Worm (Caenorhabditis elegans) whole organism, young adult: ENCODE measurements around the gene Y69A2AL.2.

ENCODE experiments used
- C17E4.6 ChIP-seq: fragments of 200-800 bp; sonication (Bioruptor generic); IDR thresholded peaks from 2 replicates; pipeline ENCODE4 v1.3.6; 2022; ENCODE audit warnings: missing genetic modification reagents, missing genetic modification characterization, missing compliant biosample characterization
- D2030.7 ChIP-seq: fragments of 200-800 bp; sonication (Bioruptor generic); IDR thresholded peaks from 2 replicates; pipeline ENCODE4 v1.3.6; 2022; ENCODE audit warnings: missing genetic modification reagents, missing genetic modification characterization, missing compliant biosample characterization
- F22D6.2 ChIP-seq: sonication (generic microtip); optimal IDR thresholded peaks from 2 replicates; lab custom pipeline; 2016; ENCODE audit warnings: mild to moderate bottlenecking, missing genetic modification characterization, missing compliant biosample characterization
- F23B12.7 ChIP-seq: sonication (generic microtip); optimal IDR thresholded peaks from 2 replicates; lab custom pipeline; 2017; ENCODE audit warnings: missing genetic modification characterization, mild to moderate bottlenecking, missing compliant biosample characterization, antibody characterized with exemption, moderate library complexity; ENCODE audit not compliant: insufficient read depth
- F33H1.4 ChIP-seq: fragments of 200-800 bp; sonication (Bioruptor generic); IDR thresholded peaks from 2 replicates; pipeline ENCODE4 v1.3.6; 2022; ENCODE audit warnings: missing genetic modification reagents, missing genetic modification characterization, missing compliant biosample characterization
- F49E8.2 ChIP-seq: sonication (generic microtip); optimal IDR thresholded peaks from 3 replicates; lab custom pipeline; 2017; ENCODE audit warnings: missing genetic modification characterization, mild to moderate bottlenecking, missing compliant biosample characterization, antibody characterized with exemption, moderate library complexity; ENCODE audit not compliant: insufficient read depth
- F52B5.7 ChIP-seq: sonication (generic microtip); optimal IDR thresholded peaks from 2 replicates; lab custom pipeline; 2016; ENCODE audit warnings: mild to moderate bottlenecking, missing genetic modification characterization, missing compliant biosample characterization
- F57A8.1 ChIP-seq: fragments of 200-800 bp; sonication (Bioruptor generic); optimal IDR thresholded peaks from 2 replicates; lab custom pipeline; 2018; ENCODE audit warnings: mild to moderate bottlenecking, missing genetic modification characterization, moderate library complexity, missing compliant biosample characterization
- K11D2.4 ChIP-seq: fragments of 200-800 bp; sonication (Bioruptor generic); IDR thresholded peaks from 2 replicates; pipeline ENCODE4 v1.3.6; 2022; ENCODE audit warnings: missing genetic modification reagents, missing genetic modification characterization, missing compliant biosample characterization
- T07F8.4 ChIP-seq: sonication (generic microtip); optimal IDR thresholded peaks from 2 replicates; lab custom pipeline; 2016; ENCODE audit warnings: mild to moderate bottlenecking, missing genetic modification characterization, moderate library complexity, missing compliant biosample characterization
- Y56A3A.18 ChIP-seq: fragments of 200-800 bp; sonication (Bioruptor generic); IDR thresholded peaks from 2 replicates; pipeline ENCODE4 v1.3.6; 2022; ENCODE audit warnings: missing genetic modification reagents, missing genetic modification characterization, missing compliant biosample characterization
- ZK185.1 ChIP-seq: sonication (generic microtip); optimal IDR thresholded peaks from 2 replicates; lab custom pipeline; 2016; ENCODE audit warnings: mild to moderate bottlenecking, missing genetic modification characterization, missing compliant biosample characterization; ENCODE audit not compliant: poor library complexity, severe bottlenecking
- aptf-3 ChIP-seq: fragments of 200-800 bp; sonication (Bioruptor generic); IDR thresholded peaks from 2 replicates; pipeline ENCODE4 v1.3.6; 2022; ENCODE audit warnings: missing genetic modification characterization, missing compliant biosample characterization
- attf-6 ChIP-seq: fragments of 200-800 bp; sonication (Bioruptor generic); IDR thresholded peaks from 2 replicates; pipeline ENCODE4 v1.3.6; 2022; ENCODE audit warnings: missing genetic modification reagents, missing genetic modification characterization, missing compliant biosample characterization
- bed-1 ChIP-seq: fragments of 200-800 bp; sonication (Bioruptor generic); IDR thresholded peaks from 2 replicates; pipeline ENCODE4 v1.3.6; 2022; ENCODE audit warnings: missing genetic modification reagents, missing genetic modification characterization, missing compliant biosample characterization
- ccch-3 ChIP-seq: fragments of 200-800 bp; sonication (Bioruptor generic); optimal IDR thresholded peaks from 2 replicates; lab custom pipeline; 2018; ENCODE audit warnings: mild to moderate bottlenecking, missing genetic modification characterization, missing compliant biosample characterization
- ceh-100 ChIP-seq: fragments of 200-800 bp; sonication (Bioruptor generic); IDR thresholded peaks from 2 replicates; pipeline ENCODE4 v1.3.6; 2022; ENCODE audit warnings: missing genetic modification reagents, missing genetic modification characterization, missing compliant biosample characterization
- ceh-40 ChIP-seq: fragments of 200-800 bp; sonication (Bioruptor generic); IDR thresholded peaks from 2 replicates; pipeline ENCODE4 v1.3.6; 2022; ENCODE audit warnings: missing genetic modification characterization, missing compliant biosample characterization
- ceh-58 ChIP-seq: fragments of 200-800 bp; sonication (Bioruptor generic); IDR thresholded peaks from 2 replicates; pipeline ENCODE4 v1.3.6; 2022; ENCODE audit warnings: missing genetic modification characterization, missing compliant biosample characterization
- dox-1 ChIP-seq: fragments of 200-800 bp; sonication (Bioruptor generic); IDR thresholded peaks from 2 replicates; pipeline ENCODE4 v1.3.6; 2022; ENCODE audit warnings: missing genetic modification reagents, missing genetic modification characterization, missing compliant biosample characterization
- dpl-1 ChIP-seq: fragments of 150-350 bp; optimal IDR thresholded peaks from 2 replicates; lab custom pipeline; 2014; ENCODE audit warnings: missing biosample characterization, missing genetic modification reagents, missing genetic modification characterization
- egl-18 ChIP-seq: fragments of 200-800 bp; sonication (Bioruptor generic); IDR thresholded peaks from 2 replicates; pipeline ENCODE4 v1.3.6; 2022; ENCODE audit warnings: missing genetic modification reagents, missing genetic modification characterization, missing compliant biosample characterization
- egrh-3 ChIP-seq: fragments of 200-800 bp; sonication (Bioruptor generic); IDR thresholded peaks from 2 replicates; pipeline ENCODE4 v1.3.6; 2022; ENCODE audit warnings: missing genetic modification reagents, missing genetic modification characterization, missing compliant biosample characterization
- ekl-4 ChIP-seq: fragments of 200-800 bp; sonication (Bioruptor generic); IDR thresholded peaks from 2 replicates; pipeline ENCODE4 v1.3.6; 2022; ENCODE audit warnings: missing genetic modification reagents, missing genetic modification characterization, missing compliant biosample characterization
- him-1 ChIP-seq: sonication (generic microtip); optimal IDR thresholded peaks from 2 replicates; lab custom pipeline; 2016; ENCODE audit warnings: missing genotype, missing genetic modification reagents, missing genetic modification characterization, missing compliant biosample characterization
- lin-35 ChIP-seq, 3 experiments: fragments of 150-350 bp in 2 of 3; sonication (generic microtip) in 1 of 3; optimal IDR thresholded peaks; 2 replicates each; lab custom pipeline; 2014 to 2018; ENCODE audit warnings: missing biosample characterization in 3 of 3, missing genetic modification characterization in 3 of 3, missing genetic modification reagents in 3 of 3
- lin-54 ChIP-seq: fragments of 200-800 bp; sonication (Bioruptor generic); optimal IDR thresholded peaks from 2 replicates; lab custom pipeline; 2018; ENCODE audit warnings: mild to moderate bottlenecking, missing genetic modification characterization, missing compliant biosample characterization
- lsy-27 ChIP-seq: sonication (generic microtip); optimal IDR thresholded peaks from 2 replicates; lab custom pipeline; 2017; ENCODE audit warnings: missing genetic modification characterization, mild to moderate bottlenecking, missing compliant biosample characterization, antibody characterized with exemption, missing genotype, borderline replicate concordance; ENCODE audit not compliant: insufficient read depth
- madf-10 ChIP-seq: sonication (generic microtip); optimal IDR thresholded peaks from 2 replicates; lab custom pipeline; 2016; ENCODE audit warnings: mild to moderate bottlenecking, missing genetic modification characterization, missing compliant biosample characterization
- madf-3 ChIP-seq: fragments of 200-800 bp; sonication (Bioruptor generic); IDR thresholded peaks from 2 replicates; pipeline ENCODE4 v1.3.6; 2022; ENCODE audit warnings: missing genetic modification reagents, missing genetic modification characterization, missing compliant biosample characterization
- madf-8 ChIP-seq: fragments of 200-800 bp; sonication (Bioruptor generic); conservative IDR thresholded peaks from 2 replicates; pipeline ENCODE4 v1.3.6; 2022; ENCODE audit warnings: missing genetic modification reagents, missing genetic modification characterization, missing compliant biosample characterization
- mes-4 ChIP-seq: sonication (generic microtip); optimal IDR thresholded peaks from 2 replicates; lab custom pipeline; 2016; ENCODE audit warnings: missing genotype, missing genetic modification characterization, missing compliant biosample characterization
- nfya-1 ChIP-seq: sonication (generic microtip); optimal IDR thresholded peaks from 2 replicates; lab custom pipeline; 2017; ENCODE audit warnings: antibody characterized with exemption, missing compliant biosample characterization, missing genetic modification characterization, borderline replicate concordance; ENCODE audit not compliant: insufficient read depth
- nfya-2 ChIP-seq: fragments of 200-800 bp; sonication (Bioruptor generic); IDR thresholded peaks from 2 replicates; pipeline ENCODE4 v1.3.6; 2022; ENCODE audit warnings: missing genetic modification reagents, missing genetic modification characterization, missing compliant biosample characterization
- nhr-120 ChIP-seq: fragments of 200-800 bp; sonication (Bioruptor generic); IDR thresholded peaks from 2 replicates; pipeline ENCODE4 v1.3.6; 2022; ENCODE audit warnings: missing genetic modification characterization, missing compliant biosample characterization
- nhr-80 ChIP-seq: sonication (generic microtip); optimal IDR thresholded peaks from 2 replicates; lab custom pipeline; 2016; ENCODE audit warnings: missing genetic modification characterization, missing compliant biosample characterization
- rcor-1 ChIP-seq: fragments of 200-800 bp; sonication (Bioruptor generic); IDR thresholded peaks from 2 replicates; pipeline ENCODE4 v1.3.6; 2022; ENCODE audit warnings: missing genetic modification reagents, missing genetic modification characterization, missing compliant biosample characterization
- rec-8 ChIP-seq, 2 experiments: sonication (generic microtip); optimal IDR thresholded peaks; 2 replicates each; lab custom pipeline; 2016; ENCODE audit warnings: mild to moderate bottlenecking in 2 of 2, missing genetic modification characterization in 2 of 2, missing genetic modification reagents in 2 of 2, missing genotype in 2 of 2, missing biosample characterization in 1 of 2, missing compliant biosample characterization in 1 of 2, moderate library complexity in 1 of 2
- repo-1 ChIP-seq: sonication (generic microtip); optimal IDR thresholded peaks from 2 replicates; lab custom pipeline; 2017; ENCODE audit warnings: mild to moderate bottlenecking, missing genetic modification characterization, missing compliant biosample characterization
- sdz-38 ChIP-seq: sonication (generic microtip); optimal IDR thresholded peaks from 2 replicates; lab custom pipeline; 2016; ENCODE audit warnings: missing genotype, missing genetic modification characterization, missing compliant biosample characterization
- sea-2 ChIP-seq: fragments of 200-800 bp; sonication (Bioruptor generic); IDR thresholded peaks from 2 replicates; pipeline ENCODE4 v1.3.6; 2022; ENCODE audit warnings: missing genetic modification characterization, missing compliant biosample characterization
- snpc-4 ChIP-seq, 5 experiments: fragments of 150-350 bp in 1 of 5; sonication (generic microtip) in 4 of 5; optimal IDR thresholded peaks; 2 replicates each; lab custom pipeline; 2014 to 2018; ENCODE audit warnings: missing genetic modification characterization in 5 of 5, missing biosample characterization in 3 of 5, antibody characterized with exemption in 2 of 5, mild to moderate bottlenecking in 2 of 5, missing compliant biosample characterization in 2 of 5, missing genotype in 2 of 5, moderate library complexity in 2 of 5, missing genetic modification reagents in 1 of 5
- tbx-9 ChIP-seq: sonication (generic microtip); optimal IDR thresholded peaks from 2 replicates; lab custom pipeline; 2016; ENCODE audit warnings: borderline replicate concordance, missing genetic modification characterization, inconsistent platforms, missing compliant biosample characterization
- tlf-1 ChIP-seq: fragments of 200-800 bp; sonication (Bioruptor generic); optimal IDR thresholded peaks from 2 replicates; lab custom pipeline; 2018; ENCODE audit warnings: mild to moderate bottlenecking, missing genetic modification characterization, missing compliant biosample characterization
- xnd-1 ChIP-seq: sonication (generic microtip); optimal IDR thresholded peaks from 2 replicates; lab custom pipeline; 2016; ENCODE audit warnings: missing genotype, missing genetic modification reagents, missing genetic modification characterization, missing compliant biosample characterization
- ztf-25 ChIP-seq: fragments of 200-800 bp; sonication (Bioruptor generic); IDR thresholded peaks from 2 replicates; pipeline ENCODE4 v1.3.6; 2022; ENCODE audit warnings: missing genetic modification reagents, missing genetic modification characterization, missing compliant biosample characterization
- ztf-26 ChIP-seq: sonication (generic microtip); optimal IDR thresholded peaks from 2 replicates; lab custom pipeline; 2017; ENCODE audit warnings: missing genetic modification characterization, missing compliant biosample characterization

Y69A2AL.2 gene

ce11 chrIV:2495118-2495785 is 13.2 kb downstream of the Y69A2AL.2 start, which contains the start of the genes ccdc-12 and Y69A2AR.18 (continued):
- no peak for TF ChIP-seq rec-8 (tag; optimal IDR thresholded peaks at IDR 0.05; lab: Kevin White, UChicago)
- TF ChIP-seq nhr-120 = no peak
- TF ChIP-seq F22D6.2 (tag; lab: Kevin White, UChicago) = no peak
- TF ChIP-seq ceh-40 (GFP tag; lab: Robert Waterston, UW) = no peak
- no peak for TF ChIP-seq nfya-2 (GFP tag; lab: Robert Waterston, UW)
- TF ChIP-seq rcor-1 (GFP tag; lab: Robert Waterston, UW) = no peak
- TF ChIP-seq snpc-4 (GFP tag; optimal IDR thresholded peaks at IDR 0.05; lab: Kevin White, UChicago) = no peak
- TF ChIP-seq snpc-4 (tag; optimal IDR thresholded peaks at IDR 0.05; lab: Kevin White, UChicago) = peak in 2 of 4 experiments; percentile 25 to 70
- TF ChIP-seq sea-2 (GFP tag; lab: Robert Waterston, UW) = no peak
- TF ChIP-seq tlf-1 (GFP tag; lab: Kevin White, UChicago) = no peak
- no peak for TF ChIP-seq C17E4.6 (GFP tag; lab: Robert Waterston, UW)
- no peak for TF ChIP-seq egrh-3 (GFP tag; lab: Robert Waterston, UW)
- no peak for TF ChIP-seq mes-4 (tag; lab: Kevin White, UChicago)
- TF ChIP-seq F52B5.7 (tag; lab: Kevin White, UChicago) = no peak
- 0 out of 2 replicates have a peak, but pooled peaks have one; percentile 39 for TF ChIP-seq D2030.7 (GFP tag; lab: Robert Waterston, UW)
- TF ChIP-seq aptf-3 (GFP tag; lab: Robert Waterston, UW) = no peak
- TF ChIP-seq K11D2.4 (GFP tag; lab: Robert Waterston, UW) = no peak
- no peak for TF ChIP-seq him-1
- TF ChIP-seq F49E8.2 (tag; lab: Kevin White, UChicago) = no peak
- peak; percentile 33 for TF ChIP-seq lin-54
- TF ChIP-seq ZK185.1 = no peak
- TF ChIP-seq F33H1.4 (GFP tag; lab: Robert Waterston, UW) = peak; percentile 97
- no peak for TF ChIP-seq ceh-100 (GFP tag; lab: Robert Waterston, UW)
- no peak for TF ChIP-seq bed-1
- TF ChIP-seq ztf-25 (GFP tag; lab: Robert Waterston, UW) = no peak
- no peak for TF ChIP-seq ccch-3
- TF ChIP-seq sdz-38 (tag; lab: Kevin White, UChicago) = no peak
- TF ChIP-seq nfya-1 (tag; lab: Kevin White, UChicago) = no peak
- TF ChIP-seq attf-6 (GFP tag; lab: Robert Waterston, UW) = no peak
- no peak for TF ChIP-seq lsy-27 (tag; lab: Kevin White, UChicago)
- no peak for TF ChIP-seq F23B12.7 (tag; lab: Kevin White, UChicago)
- no peak for TF ChIP-seq ztf-26 (tag; lab: Kevin White, UChicago)
- TF ChIP-seq nhr-80 (tag; lab: Kevin White, UChicago) = no peak
- no peak for TF ChIP-seq Y56A3A.18
- TF ChIP-seq tbx-9 (tag; lab: Kevin White, UChicago) = no peak
- no peak for TF ChIP-seq egl-18 (GFP tag; lab: Robert Waterston, UW)
- no peak for TF ChIP-seq madf-10 (tag; lab: Kevin White, UChicago)
- peak; percentile 38 for TF ChIP-seq xnd-1 (tag; lab: Kevin White, UChicago)
- no peak for TF ChIP-seq ekl-4 (GFP tag; lab: Robert Waterston, UW)
- TF ChIP-seq T07F8.4 = no peak
- TF ChIP-seq dpl-1 = no peak
- TF ChIP-seq F57A8.1 = no peak
- TF ChIP-seq ceh-58 (GFP tag; lab: Robert Waterston, UW) = no peak
- TF ChIP-seq madf-8 = no peak
- TF ChIP-seq repo-1 (tag; lab: Kevin White, UChicago) = no peak
- peak; percentile 62 for TF ChIP-seq dox-1 (GFP tag; lab: Robert Waterston, UW)
- TF ChIP-seq lin-35 (GFP tag; optimal IDR thresholded peaks at IDR 0.05; lab: Kevin White, UChicago) = peak in 1 of 3 experiments; percentile 71
- no peak for TF ChIP-seq madf-3
